Fruit fly (Drosophila melanogaster): ENCODE measurements around the gene CG7600.

CG7600 gene

dm6 chr3L:11195275-11195674, 15.3 kb upstream of the CG7600 start:
- TF ChIP-seq otp (GFP tag; IDR thresholded peaks at IDR 0.05) (0 out of 3 replicates have a peak, but pooled peaks have one; percentile 6), CG33213 (GFP tag; optimal IDR thresholded peaks at IDR 0.05) (no peak), CG2129 (GFP tag; IDR thresholded peaks at IDR 0.05; ENCODE audit: partially characterized antibody) (no peak), Fer1 (GFP tag; optimal IDR thresholded peaks at IDR 0.05) (no peak), CG16815 (GFP tag; optimal IDR thresholded peaks at IDR 0.05) (no peak), Xrp1 (GFP tag; IDR thresholded peaks at IDR 0.05) (peak; percentile 11; the same call in 1 of the 2 replicates), CG1233 (GFP tag; optimal IDR thresholded peaks at IDR 0.05) (no peak), oc (tag; optimal IDR thresholded peaks at IDR 0.05) (no peak), cato (GFP tag; optimal IDR thresholded peaks at IDR 0.05; ENCODE audit: borderline replicate concordance) (no peak), CG10543 (GFP tag; optimal IDR thresholded peaks at IDR 0.05) (peak; percentile 10), mirr (GFP tag; optimal IDR thresholded peaks at IDR 0.05) (no peak), Oaz (GFP tag; IDR thresholded peaks at IDR 0.05) (no peak), NFAT (GFP tag; IDR thresholded peaks at IDR 0.05) (no peak), CG5180 (GFP tag; optimal IDR thresholded peaks at IDR 0.05) (peak; percentile 19), z (GFP tag; IDR thresholded peaks at IDR 0.05) (no peak), ap (GFP tag; IDR thresholded peaks at IDR 0.05) (no peak), dm (GFP tag; optimal IDR thresholded peaks at IDR 0.05) (no peak), CG8478 (optimal IDR thresholded peaks at IDR 0.05) (no peak), aop (GFP tag; IDR thresholded peaks at IDR 0.05) (0 out of 2 replicates have a peak, but pooled peaks have one; percentile 5), CG6765 (GFP tag; optimal IDR thresholded peaks at IDR 0.05) (no peak), dimm (GFP tag; IDR thresholded peaks at IDR 0.05) (no peak), pan (optimal IDR thresholded peaks at IDR 0.05) (no peak), pan (GFP tag; optimal IDR thresholded peaks at IDR 0.05 in 1 of 2, IDR thresholded peaks at IDR 0.05 in 1 of 2) (no peak), Dad (GFP tag; optimal IDR thresholded peaks at IDR 0.05) (no peak), wek (GFP tag; optimal IDR thresholded peaks at IDR 0.05) (no peak), slbo (GFP tag; IDR thresholded peaks at IDR 0.05) (peak; percentile 16; the same call in 1 of the 2 replicates), CG1602 (GFP tag; optimal IDR thresholded peaks at IDR 0.05) (no peak), ranshi (GFP tag; IDR thresholded peaks at IDR 0.05) (no peak), gce (GFP tag; IDR thresholded peaks at IDR 0.05) (no peak), lab (GFP tag; optimal IDR thresholded peaks at IDR 0.05) (peak; percentile 11), dan (GFP tag; IDR thresholded peaks at IDR 0.05) (no peak), CG15479 (GFP tag; optimal IDR thresholded peaks at IDR 0.05) (no peak), CG3838 (GFP tag; optimal IDR thresholded peaks at IDR 0.05) (no peak), dpn (GFP tag; optimal IDR thresholded peaks at IDR 0.05) (no peak), HLH3B (GFP tag; IDR thresholded peaks at IDR 0.05) (no peak), chinmo (GFP tag; IDR thresholded peaks at IDR 0.05; ENCODE audit: partially characterized antibody) (no peak), Ssrp (tag; optimal IDR thresholded peaks at IDR 0.05) (no peak), CG10654 (GFP tag; optimal IDR thresholded peaks at IDR 0.05) (no peak), CG12155 (GFP tag; optimal IDR thresholded peaks at IDR 0.05) (no peak), twi (tag; optimal IDR thresholded peaks at IDR 0.05) (peak; percentile 62), CG9215 (GFP tag; IDR thresholded peaks at IDR 0.05) (no peak), Atf-2 (GFP tag; optimal IDR thresholded peaks at IDR 0.05) (no peak), Poxn (GFP tag; IDR thresholded peaks at IDR 0.05) (no peak), maf-S (GFP tag; optimal IDR thresholded peaks at IDR 0.05) (no peak), tll (GFP tag; optimal IDR thresholded peaks at IDR 0.05) (peak in 1 of 2 experiments; percentile 0), crol (GFP tag; IDR thresholded peaks at IDR 0.05) (peak; percentile 83), Hr39 (optimal IDR thresholded peaks at IDR 0.05) (peak; percentile 69), cwo (GFP tag; optimal IDR thresholded peaks at IDR 0.05) (no peak), CG30431 (GFP tag; optimal IDR thresholded peaks at IDR 0.05) (no peak), Pdp1 (GFP tag; optimal IDR thresholded peaks at IDR 0.05) (no peak), CG12769 (tag; optimal IDR thresholded peaks at IDR 0.05) (peak; percentile 10), org-1 (GFP tag; optimal IDR thresholded peaks at IDR 0.05) (no peak)
